Worm (Caenorhabditis elegans): Measurements from ENCODE around the gene Y37H2A.14.

- TF ChIP-seq dao-5 (tag; optimal IDR thresholded peaks at IDR 0.05) (no peak), him-1 (tag; optimal IDR thresholded peaks at IDR 0.05) (no peak), W03F9.2 (tag; optimal IDR thresholded peaks at IDR 0.05) (no peak)
Observed at ce11 chrV:18189181-18189580, 45.6 kb downstream of the Y37H2A.14 start, which contains the start of gene clec-246.
